Worm (Caenorhabditis elegans): ENCODE measurements around the gene str-131.

The str-131 gene

ce11 chrV:8092385-8092784 lies 10.9 kb upstream of the str-131 start, which contains the start of gene str-129:
str-129 (minus strand) TSS chrV:8092485.
- TF ChIP-seq egl-27 (tag; optimal IDR thresholded peaks at IDR 0.05) (no peak), snpc-4 (tag; optimal IDR thresholded peaks at IDR 0.05) (no peak), Y55F3AM.14 (GFP tag; optimal IDR thresholded peaks at IDR 0.05) (no peak), skn-1 (tag; optimal IDR thresholded peaks at IDR 0.05) (no peak)

DNA sequence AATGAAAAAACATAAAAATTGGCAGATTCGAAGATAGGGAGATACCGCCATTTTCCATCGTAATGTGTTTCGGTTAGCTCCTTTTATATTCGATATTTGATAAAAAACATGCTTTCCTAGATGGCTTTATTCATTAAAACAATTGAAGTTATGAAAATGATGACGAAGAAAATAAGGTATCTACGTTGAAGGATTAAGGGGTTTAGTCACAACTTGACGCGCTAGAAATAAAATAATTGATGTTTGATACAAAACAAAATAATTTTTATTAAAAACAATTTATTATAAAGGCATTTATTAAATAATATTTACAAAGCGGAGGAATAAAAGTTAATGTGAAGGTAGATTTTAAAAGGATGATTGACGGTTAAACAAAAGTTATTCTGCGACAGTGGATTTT lies 9.1 kb upstream of the str-131 start, which contains the start of gene str-130:
TSS of gene str-130 (minus strand) at position 101 of the 400 bp plus-strand sequence.
- TF ChIP-seq C34F6.9 (tag; optimal IDR thresholded peaks at IDR 0.05) (no peak), nhr-21 (tag; optimal IDR thresholded peaks at IDR 0.05) (no peak), ceh-82 (tag; optimal IDR thresholded peaks at IDR 0.05) (no peak), ztf-11 (tag; optimal IDR thresholded peaks at IDR 0.05) (no peak), nhr-129 (tag; optimal IDR thresholded peaks at IDR 0.05) (no peak), lin-11 (tag; optimal IDR thresholded peaks at IDR 0.05) (no peak)

DNA sequence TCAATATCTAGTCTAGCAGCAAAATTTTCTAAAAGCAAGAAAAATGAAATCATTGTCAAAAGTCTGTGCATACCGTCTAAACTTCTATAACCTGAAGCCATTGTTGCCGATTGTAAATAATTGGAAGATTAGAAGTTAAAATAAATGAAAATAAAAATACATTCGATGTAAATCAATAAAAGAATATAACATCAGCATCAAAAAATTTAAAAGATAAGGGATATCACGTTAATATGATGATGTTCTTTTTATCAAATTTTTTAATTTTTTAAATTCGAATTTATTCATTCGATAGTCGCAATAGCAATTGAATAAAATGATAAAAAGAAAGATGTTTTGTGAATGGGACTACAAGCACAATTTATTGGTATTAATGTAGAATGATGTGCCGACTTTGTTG lies 3.7 kb upstream of the str-131 start, which contains the start of gene C09H5.7:
TSS of gene C09H5.7 (minus strand) at position 101 of the 400 bp plus-strand sequence.
- TF ChIP-seq mbf-1 (tag; optimal IDR thresholded peaks at IDR 0.05): no peak
- no peak for TF ChIP-seq elt-3 (tag; optimal IDR thresholded peaks at IDR 0.05)
- TF ChIP-seq C34F6.9 (tag; optimal IDR thresholded peaks at IDR 0.05): no peak
- no peak for TF ChIP-seq ceh-16 (tag; optimal IDR thresholded peaks at IDR 0.05)
- TF ChIP-seq ZK546.5 (tag; optimal IDR thresholded peaks at IDR 0.05): no peak
- no peak for TF ChIP-seq unc-55 (GFP tag; optimal IDR thresholded peaks at IDR 0.05)
- no peak for TF ChIP-seq unc-39 (tag; optimal IDR thresholded peaks at IDR 0.05)
- TF ChIP-seq nhr-237 (tag; optimal IDR thresholded peaks at IDR 0.05): no peak
- no peak for TF ChIP-seq nhr-129 (tag; optimal IDR thresholded peaks at IDR 0.05)
- no peak for TF ChIP-seq elt-1 (tag; optimal IDR thresholded peaks at IDR 0.05)
- TF ChIP-seq lin-39 (tag; optimal IDR thresholded peaks at IDR 0.05): no peak
- TF ChIP-seq dmd-4 (tag; optimal IDR thresholded peaks at IDR 0.05): no peak
- no peak for TF ChIP-seq nhr-21 (tag; optimal IDR thresholded peaks at IDR 0.05)
- TF ChIP-seq fos-1 (tag; optimal IDR thresholded peaks at IDR 0.05): no peak
- TF ChIP-seq peb-1 (tag; optimal IDR thresholded peaks at IDR 0.05): no peak
- no peak for TF ChIP-seq sem-4 (tag; optimal IDR thresholded peaks at IDR 0.05)

DNA sequence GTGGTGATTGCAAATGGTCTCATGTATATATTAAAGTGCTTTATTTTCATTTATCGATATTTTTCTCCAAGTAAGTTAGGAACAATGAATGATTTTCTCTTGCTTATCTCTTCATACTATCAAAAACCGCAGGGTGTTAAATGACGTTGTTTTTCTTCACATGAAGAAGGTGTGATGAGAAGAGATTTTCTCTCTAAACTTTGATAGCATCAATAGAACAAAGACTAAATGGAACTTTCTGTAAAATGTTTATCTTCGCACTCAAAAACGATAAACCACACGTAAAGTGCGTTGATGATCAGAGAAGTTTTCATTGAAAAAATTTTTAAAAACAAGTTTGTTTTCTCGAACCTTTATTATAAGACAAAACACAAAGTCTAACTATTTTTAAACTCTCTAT lies 1.7 kb downstream of the str-131 start:
- TF ChIP-seq sma-9 (GFP tag; optimal IDR thresholded peaks at IDR 0.05) (peak; percentile 77), sma-9 (tag; optimal IDR thresholded peaks at IDR 0.05) (no peak), aly-2 (tag; optimal IDR thresholded peaks at IDR 0.05) (no peak), blmp-1 (tag; optimal IDR thresholded peaks at IDR 0.05; ENCODE audit: insufficient read depth) (peak; percentile 51), sma-3 (GFP tag; optimal IDR thresholded peaks at IDR 0.05) (peak; percentile 5), ztf-1 (GFP tag; conservative IDR thresholded peaks at IDR 0.05) (no peak), C34F6.9 (tag; optimal IDR thresholded peaks at IDR 0.05) (no peak), peb-1 (tag; optimal IDR thresholded peaks at IDR 0.05) (no peak), nhr-25 (tag; optimal IDR thresholded peaks at IDR 0.05) (peak; percentile 71), egl-27 (tag; optimal IDR thresholded peaks at IDR 0.05) (peak; percentile 17), ztf-4 (tag; optimal IDR thresholded peaks at IDR 0.05) (no peak), snpc-4 (tag; optimal IDR thresholded peaks at IDR 0.05) (no peak), elt-3 (tag; optimal IDR thresholded peaks at IDR 0.05) (no peak)

- TF ChIP-seq ztf-1 (GFP tag; conservative IDR thresholded peaks at IDR 0.05) (no peak), elt-3 (tag; optimal IDR thresholded peaks at IDR 0.05) (no peak), nhr-237 (tag; optimal IDR thresholded peaks at IDR 0.05) (no peak), snpc-4 (tag; optimal IDR thresholded peaks at IDR 0.05) (no peak), gmeb-1 (tag; optimal IDR thresholded peaks at IDR 0.05) (no peak), ztf-11 (tag; optimal IDR thresholded peaks at IDR 0.05) (no peak), fos-1 (tag; optimal IDR thresholded peaks at IDR 0.05) (no peak), aly-2 (tag; optimal IDR thresholded peaks at IDR 0.05) (no peak), nhr-10 (tag; optimal IDR thresholded peaks at IDR 0.05) (no peak), nhr-77 (tag; optimal IDR thresholded peaks at IDR 0.05) (no peak)
Measured at ce11 chrV:8075712-8076111, 5.8 kb downstream of the str-131 start, which contains the start of gene catp-3. catp-3 (plus strand) TSS chrV:8076012.

- TF ChIP-seq mab-5 (tag; optimal IDR thresholded peaks at IDR 0.05) (no peak), ztf-4 (tag; optimal IDR thresholded peaks at IDR 0.05) (no peak), ztf-1 (GFP tag; conservative IDR thresholded peaks at IDR 0.05) (no peak), zag-1 (tag; optimal IDR thresholded peaks at IDR 0.05) (no peak), nhr-6 (tag; optimal IDR thresholded peaks at IDR 0.05) (no peak), mdl-1 (tag; optimal IDR thresholded peaks at IDR 0.05) (no peak), ceh-82 (tag; optimal IDR thresholded peaks at IDR 0.05) (no peak), nhr-129 (tag; optimal IDR thresholded peaks at IDR 0.05) (no peak), sma-3 (GFP tag; optimal IDR thresholded peaks at IDR 0.05) (peak; percentile 14), egl-27 (tag; optimal IDR thresholded peaks at IDR 0.05) (no peak), gmeb-1 (tag; optimal IDR thresholded peaks at IDR 0.05) (no peak), unc-39 (tag; optimal IDR thresholded peaks at IDR 0.05) (no peak), ZK546.5 (tag; optimal IDR thresholded peaks at IDR 0.05) (no peak), R02D3.7 (tag; optimal IDR thresholded peaks at IDR 0.05) (no peak), dmd-4 (tag; optimal IDR thresholded peaks at IDR 0.05) (no peak), ztf-11 (tag; optimal IDR thresholded peaks at IDR 0.05) (no peak), sma-9 (GFP tag; optimal IDR thresholded peaks at IDR 0.05) (peak; percentile 85), sma-9 (tag; optimal IDR thresholded peaks at IDR 0.05) (no peak), ama-1 (optimal IDR thresholded peaks at IDR 0.05) (no peak), nhr-77 (tag; optimal IDR thresholded peaks at IDR 0.05) (no peak), lin-13 (GFP tag; optimal IDR thresholded peaks at IDR 0.05) (no peak), elt-1 (tag; optimal IDR thresholded peaks at IDR 0.05) (no peak), Y55F3AM.14 (GFP tag; optimal IDR thresholded peaks at IDR 0.05) (no peak), F13H6.1 (tag; optimal IDR thresholded peaks at IDR 0.05) (no peak)
Measured at ce11 chrV:8073162-8073561, 8.3 kb downstream of the str-131 start.

All from whole organism, L2 larva.